Fruit fly (Drosophila melanogaster): ENCODE results near the gene sordd1.

Gene sordd1

DNA sequence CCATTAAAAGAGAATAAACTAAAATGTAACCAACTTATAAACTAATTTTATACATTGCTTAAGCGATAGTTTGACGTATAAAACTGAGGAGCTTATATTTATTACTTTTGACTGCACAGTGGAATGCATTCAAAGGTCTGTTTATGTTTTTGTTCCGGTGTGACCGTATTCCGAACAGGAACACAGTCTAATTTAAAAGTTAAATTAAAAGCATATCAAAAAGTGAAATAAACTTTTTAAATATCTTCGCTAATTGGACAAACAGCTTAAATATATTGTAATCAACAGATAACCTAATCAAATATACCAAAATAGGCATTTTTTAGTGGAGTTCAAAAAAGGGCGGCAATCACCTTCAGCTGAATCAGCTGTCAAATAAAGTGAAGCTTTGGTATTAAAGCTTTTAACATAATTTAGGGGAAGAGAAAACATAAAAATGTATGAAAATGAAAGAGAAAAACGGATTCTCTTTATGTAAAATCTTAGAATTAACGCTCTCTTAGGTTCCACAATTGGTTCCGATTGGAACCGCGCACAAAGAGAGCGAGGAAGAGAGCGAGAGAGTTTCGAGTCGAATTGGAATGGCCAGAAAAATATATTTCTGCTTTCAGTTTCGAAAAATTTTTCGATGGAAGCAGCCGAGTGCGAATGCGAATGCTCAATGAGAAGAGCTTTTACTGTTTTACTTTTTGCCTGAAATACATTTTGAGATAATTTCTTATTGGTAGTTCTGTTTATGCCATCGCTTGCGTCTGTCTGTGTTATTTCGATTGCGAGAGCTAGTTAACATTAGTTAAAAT lies 8.1 kb upstream of the sordd1 start, which contains the start of the genes PGRP-LE and sd (continued):
- TF ChIP-seq da (GFP tag; optimal IDR thresholded peaks at IDR 0.05) (no peak), CG4282 (GFP tag; optimal IDR thresholded peaks at IDR 0.05) (no peak), CG3163 (GFP tag; optimal IDR thresholded peaks at IDR 0.05) (peak; percentile 98), gro (GFP tag; optimal IDR thresholded peaks at IDR 0.05) (no peak), CG2129 (GFP tag; IDR thresholded peaks at IDR 0.05; ENCODE audit: partially characterized antibody) (no peak), kay (GFP tag; optimal IDR thresholded peaks at IDR 0.05) (no peak), sisA (GFP tag; IDR thresholded peaks at IDR 0.05) (no peak), gfzf (GFP tag; optimal IDR thresholded peaks at IDR 0.05) (peak; percentile 43), CG30020 (tag; optimal IDR thresholded peaks at IDR 0.05) (no peak), ind (GFP tag; optimal IDR thresholded peaks at IDR 0.05) (no peak), wek (GFP tag; optimal IDR thresholded peaks at IDR 0.05) (no peak), croc (GFP tag; conservative IDR thresholded peaks at IDR 0.05) (no peak), CG8359 (GFP tag; optimal IDR thresholded peaks at IDR 0.05; ENCODE audit: borderline replicate concordance) (no peak), CG15479 (GFP tag; optimal IDR thresholded peaks at IDR 0.05) (no peak), Pdp1 (GFP tag; optimal IDR thresholded peaks at IDR 0.05) (no peak), Blimp-1 (GFP tag; optimal IDR thresholded peaks at IDR 0.05) (peak; percentile 30), lbe (GFP tag; optimal IDR thresholded peaks at IDR 0.05) (peak; percentile 79), CG18476 (GFP tag; optimal IDR thresholded peaks at IDR 0.05) (no peak), CG10209 (GFP tag; optimal IDR thresholded peaks at IDR 0.05) (no peak), gem (tag; optimal IDR thresholded peaks at IDR 0.05) (peak; percentile 17), CG13424 (tag; optimal IDR thresholded peaks at IDR 0.05) (peak; percentile 2), cwo (GFP tag; optimal IDR thresholded peaks at IDR 0.05) (no peak), jigr1 (GFP tag; IDR thresholded peaks at IDR 0.05) (no peak), zen2 (GFP tag; IDR thresholded peaks at IDR 0.05; ENCODE audit: partially characterized antibody) (no peak), CG3281 (GFP tag; optimal IDR thresholded peaks at IDR 0.05) (no peak), CG11723 (GFP tag; optimal IDR thresholded peaks at IDR 0.05) (no peak), CG6813 (GFP tag; optimal IDR thresholded peaks at IDR 0.05) (no peak), Hmx (GFP tag; optimal IDR thresholded peaks at IDR 0.05) (peak; percentile 34), CG12071 (GFP tag; optimal IDR thresholded peaks at IDR 0.05) (peak; percentile 18), insv (GFP tag; optimal IDR thresholded peaks at IDR 0.05) (peak; percentile 48 to 92), CG3065 (GFP tag; optimal IDR thresholded peaks at IDR 0.05) (no peak), Atf6 (GFP tag; IDR thresholded peaks at IDR 0.05) (peak; percentile 7; the same call in 1 of the 2 replicates), chinmo (GFP tag; IDR thresholded peaks at IDR 0.05; ENCODE audit: partially characterized antibody) (peak; percentile 72; the same call in 2 of the 4 replicates), CG33213 (GFP tag; optimal IDR thresholded peaks at IDR 0.05) (no peak), Drgx (GFP tag; IDR thresholded peaks at IDR 0.05) (no peak), CG3847 (GFP tag; IDR thresholded peaks at IDR 0.05) (no peak), CG7963 (GFP tag; IDR thresholded peaks at IDR 0.05; ENCODE audit: partially characterized antibody) (no peak), CG13894 (tag; optimal IDR thresholded peaks at IDR 0.05) (peak; percentile 11), CG34376 (GFP tag; optimal IDR thresholded peaks at IDR 0.05) (peak; percentile 44), Dp (GFP tag; optimal IDR thresholded peaks at IDR 0.05) (peak; percentile 76), amos (GFP tag; IDR thresholded peaks at IDR 0.05; ENCODE audit: partially characterized antibody) (peak; percentile 21; the same call in 1 of the 2 replicates), run (tag; optimal IDR thresholded peaks at IDR 0.05) (no peak), sqz (GFP tag; optimal IDR thresholded peaks at IDR 0.05) (no peak), cg (GFP tag; optimal IDR thresholded peaks at IDR 0.05) (peak; percentile 54), CG8765 (GFP tag; IDR thresholded peaks at IDR 0.05) (no peak), yki (optimal IDR thresholded peaks at IDR 0.05) (peak; percentile 60), Eip74EF (GFP tag; optimal IDR thresholded peaks at IDR 0.05) (peak in 1 of 2 experiments; percentile 14), CG1603 (tag; optimal IDR thresholded peaks at IDR 0.05) (peak; percentile 18)
